Fruit fly (Drosophila melanogaster) whole organism, pupa: ENCODE measurements around the gene CG14866.
A peak's percentile ranks its signal among the peaks of the same experiment; 100 is the strongest.

Source experiments
- CG12605 ChIP-seq: fragments of 200-800 bp; sonication (Bioruptor generic); IDR thresholded peaks from 2 replicates; pipeline ENCODE4 v1.3.6; 2022; ENCODE audit warnings: missing biosample characterization, missing genetic modification characterization
- CG13204 ChIP-seq: fragments of 200-800 bp; sonication (Bioruptor generic); optimal IDR thresholded peaks from 2 replicates; lab custom pipeline; 2018; ENCODE audit warnings: missing biosample characterization, mild to moderate bottlenecking, missing genetic modification characterization, moderate library complexity
- CG15710 ChIP-seq: fragments of 200-800 bp; sonication (Bioruptor generic); optimal IDR thresholded peaks from 2 replicates; lab custom pipeline; 2018; ENCODE audit warnings: missing biosample characterization, mild to moderate bottlenecking, missing genetic modification characterization, moderate library complexity
- CG34367 ChIP-seq: fragments of 200-800 bp; sonication (Bioruptor generic); optimal IDR thresholded peaks from 2 replicates; lab custom pipeline; 2018; ENCODE audit warnings: missing biosample characterization, mild to moderate bottlenecking, missing genetic modification characterization
- CG4496 ChIP-seq: fragments of 200-800 bp; sonication (Bioruptor generic); IDR thresholded peaks from 3 replicates; pipeline ENCODE4 v1.3.6; 2022; ENCODE audit warnings: missing biosample characterization, missing genetic modification characterization
- CG8301 ChIP-seq: fragments of 200-800 bp; sonication (Bioruptor generic); optimal IDR thresholded peaks from 2 replicates; lab custom pipeline; 2018; ENCODE audit warnings: missing biosample characterization, mild to moderate bottlenecking, missing genetic modification characterization
- CG9948 ChIP-seq: fragments of 200-800 bp; sonication (Bioruptor generic); optimal IDR thresholded peaks from 2 replicates; lab custom pipeline; 2018; ENCODE audit warnings: missing biosample characterization, mild to moderate bottlenecking, missing genetic modification characterization, moderate library complexity
- D1 ChIP-seq: fragments of 200-800 bp; sonication (Bioruptor generic); optimal IDR thresholded peaks from 2 replicates; lab custom pipeline; 2018; ENCODE audit warnings: missing biosample characterization, mild to moderate bottlenecking, missing genetic modification characterization, moderate library complexity
- EcR ChIP-seq: fragments of 200-800 bp; sonication (Bioruptor generic); optimal IDR thresholded peaks from 3 replicates; lab custom pipeline; 2019; ENCODE audit warnings: missing biosample characterization, missing genetic modification characterization, mild to moderate bottlenecking, moderate library complexity, missing genetic modification reagents
- Pif1A ChIP-seq: fragments of 200-800 bp; sonication (Bioruptor generic); optimal IDR thresholded peaks from 3 replicates; lab custom pipeline; 2016; ENCODE audit warnings: missing biosample characterization, missing genetic modification characterization
- Pif1B ChIP-seq: fragments of 200-800 bp; sonication (Bioruptor generic); optimal IDR thresholded peaks from 3 replicates; lab custom pipeline; 2016; ENCODE audit warnings: missing biosample characterization, missing genetic modification characterization
- fd96Ca ChIP-seq: fragments of 200-800 bp; sonication (Bioruptor generic); IDR thresholded peaks from 3 replicates; pipeline ENCODE4 v1.3.6; 2022; ENCODE audit warnings: missing biosample characterization, missing genetic modification characterization
- gl ChIP-seq: fragments of 200-800 bp; sonication (Bioruptor generic); optimal IDR thresholded peaks from 2 replicates; lab custom pipeline; 2018; ENCODE audit warnings: missing biosample characterization, mild to moderate bottlenecking, missing genetic modification characterization

- TF ChIP-seq CG4496 (GFP tag; lab: Robert Waterston, UW) (peak; percentile 53; the same call in 2 of the 3 replicates), CG34367 (tag; lab: Kevin White, UChicago) (peak; percentile 50), EcR (GFP tag; lab: Kevin White, UChicago) (no peak), CG15710 (tag; lab: Kevin White, UChicago) (peak; percentile 46), gl (tag; lab: Kevin White, UChicago) (no peak), CG9948 (tag; lab: Kevin White, UChicago) (peak; percentile 25), fd96Ca (GFP tag; lab: Robert Waterston, UW) (peak; percentile 71), CG8301 (peak; percentile 59), Pif1B (no peak), CG12605 (GFP tag; lab: Robert Waterston, UW) (0 out of 2 replicates have a peak, but pooled peaks have one; percentile 9), CG13204 (GFP tag; lab: Kevin White, UChicago) (no peak), Pif1A (GFP tag; lab: Kevin White, UChicago) (no peak), D1 (no peak)
Observed at dm6 chr3R:15319912-15320746, 3.9 kb downstream of the CG14866 start, which contains the start of the genes CG6276 and CG44040.
